Fruit fly (Drosophila melanogaster) Kc167 (cell line): ENCODE results near the gene T48.

ENCODE experiments used
- Myc ChIP-seq: fragments of >200 bp; optimal IDR thresholded peaks from 2 replicates; lab custom pipeline; 2017; ENCODE audit warnings: missing external identifiers
- Sin3A ChIP-seq: fragments of >200 bp; optimal IDR thresholded peaks from 2 replicates; lab custom pipeline; 2018; ENCODE audit warnings: missing external identifiers
- h ChIP-seq: fragments of >200 bp; optimal IDR thresholded peaks from 3 replicates; lab custom pipeline; 2018; ENCODE audit warnings: missing external identifiers
- insv ChIP-seq: fragments of >200 bp; optimal IDR thresholded peaks from 3 replicates; lab custom pipeline; 2018; ENCODE audit warnings: missing external identifiers
- psq ChIP-seq: fragments of >200 bp; optimal IDR thresholded peaks from 2 replicates; lab custom pipeline; 2017; ENCODE audit warnings: missing external identifiers
- ttk ChIP-seq: sonication (Bioruptor generic); optimal IDR thresholded peaks from 2 replicates; lab custom pipeline; 2017; ENCODE audit warnings: missing external identifiers

Gene T48

dm6 chr3R:26892764-26893163, 11.2 kb downstream of the T48 start:
- no peak for TF ChIP-seq Myc (lab: Kevin White, UChicago)
- no peak for TF ChIP-seq ttk (lab: Kevin White, UChicago)
- no peak for TF ChIP-seq h (lab: Kevin White, UChicago)
- no peak for TF ChIP-seq Sin3A (lab: Kevin White, UChicago)
- no peak for TF ChIP-seq insv (lab: Kevin White, UChicago)
- no peak for TF ChIP-seq psq (lab: Kevin White, UChicago)

- TF ChIP-seq ttk (lab: Kevin White, UChicago) (no peak), Sin3A (lab: Kevin White, UChicago) (no peak), psq (lab: Kevin White, UChicago) (no peak), insv (lab: Kevin White, UChicago) (no peak), Myc (lab: Kevin White, UChicago) (no peak), h (lab: Kevin White, UChicago) (no peak)
Measured at dm6 chr3R:26893621-26894316, 12.2 kb downstream of the T48 start.

- TF ChIP-seq h (lab: Kevin White, UChicago) (no peak), psq (lab: Kevin White, UChicago) (no peak), Sin3A (lab: Kevin White, UChicago) (no peak), insv (lab: Kevin White, UChicago) (no peak), Myc (lab: Kevin White, UChicago) (no peak), ttk (lab: Kevin White, UChicago) (no peak)
Measured at dm6 chr3R:26896260-26896659, 14.7 kb downstream of the T48 start.

- TF ChIP-seq Sin3A (lab: Kevin White, UChicago) (no peak), psq (lab: Kevin White, UChicago) (no peak), ttk (lab: Kevin White, UChicago) (no peak), h (lab: Kevin White, UChicago) (no peak), insv (lab: Kevin White, UChicago) (no peak), Myc (lab: Kevin White, UChicago) (no peak)
Measured at dm6 chr3R:26897302-26897701, 15.8 kb downstream of the T48 start.

dm6 chr3R:26899982-26900381, 18.4 kb downstream of the T48 start:
- no peak for TF ChIP-seq h (lab: Kevin White, UChicago)
- TF ChIP-seq Sin3A (lab: Kevin White, UChicago): no peak
- TF ChIP-seq ttk (lab: Kevin White, UChicago): no peak
- TF ChIP-seq psq (lab: Kevin White, UChicago): no peak
- TF ChIP-seq Myc (lab: Kevin White, UChicago): no peak
- no peak for TF ChIP-seq insv (lab: Kevin White, UChicago)

- TF ChIP-seq Myc (lab: Kevin White, UChicago): no peak
- TF ChIP-seq ttk (lab: Kevin White, UChicago): no peak
- no peak for TF ChIP-seq psq (lab: Kevin White, UChicago)
- TF ChIP-seq Sin3A (lab: Kevin White, UChicago): no peak
- no peak for TF ChIP-seq h (lab: Kevin White, UChicago)
- no peak for TF ChIP-seq insv (lab: Kevin White, UChicago)
Measured at dm6 chr3R:26906034-26906433, 24.5 kb downstream of the T48 start.

- TF ChIP-seq psq (lab: Kevin White, UChicago): no peak
- TF ChIP-seq Sin3A (lab: Kevin White, UChicago): no peak
- no peak for TF ChIP-seq insv (lab: Kevin White, UChicago)
- TF ChIP-seq ttk (lab: Kevin White, UChicago): no peak
- no peak for TF ChIP-seq Myc (lab: Kevin White, UChicago)
Measured at dm6 chr3R:26906711-26907510, 25.4 kb downstream of the T48 start.

- TF ChIP-seq Sin3A (lab: Kevin White, UChicago) (no peak), Myc (lab: Kevin White, UChicago) (no peak), ttk (lab: Kevin White, UChicago) (no peak)
Measured at dm6 chr3R:26908750-26909149, 27.2 kb downstream of the T48 start.

- TF ChIP-seq h (lab: Kevin White, UChicago) (no peak), ttk (lab: Kevin White, UChicago) (no peak), insv (lab: Kevin White, UChicago) (no peak), psq (lab: Kevin White, UChicago) (no peak), Sin3A (lab: Kevin White, UChicago) (no peak)
Measured at dm6 chr3R:26912615-26913014, 31.1 kb downstream of the T48 start, which contains the start of gene Ets97D. Gene Ets97D, minus strand, starts transcription at chr3R:26912886.

- TF ChIP-seq Sin3A (lab: Kevin White, UChicago) (no peak), psq (lab: Kevin White, UChicago) (no peak), ttk (lab: Kevin White, UChicago) (no peak), Myc (lab: Kevin White, UChicago) (no peak), h (lab: Kevin White, UChicago) (no peak), insv (lab: Kevin White, UChicago) (no peak)
Measured at dm6 chr3R:26915463-26915925, 34.0 kb downstream of the T48 start, which contains the start of gene CG46339. Gene CG46339, plus strand, starts transcription at chr3R:26915761.

dm6 chr3R:26918857-26919256, 37.3 kb downstream of the T48 start:
- no peak for TF ChIP-seq insv (lab: Kevin White, UChicago)
- TF ChIP-seq h (lab: Kevin White, UChicago): no peak
- TF ChIP-seq Myc (lab: Kevin White, UChicago): no peak
- TF ChIP-seq ttk (lab: Kevin White, UChicago): no peak
- no peak for TF ChIP-seq psq (lab: Kevin White, UChicago)
- no peak for TF ChIP-seq Sin3A (lab: Kevin White, UChicago)
